Worm (Caenorhabditis elegans): ENCODE results near the gene C13F10.8.

C13F10.8 gene

ce11 chrV:7199077-7199476 is 21.7 kb downstream of the C13F10.8 start:
- TF ChIP-seq mml-1 (tag; optimal IDR thresholded peaks at IDR 0.05) = no peak
- TF ChIP-seq egl-27 (tag; optimal IDR thresholded peaks at IDR 0.05) = no peak
- TF ChIP-seq unc-62 (GFP tag; optimal IDR thresholded peaks at IDR 0.05) = no peak
- TF ChIP-seq lsy-12 (tag; optimal IDR thresholded peaks at IDR 0.05) = no peak
- TF ChIP-seq hmg-11 (tag; optimal IDR thresholded peaks at IDR 0.05) = no peak
- TF ChIP-seq elt-2 (tag; optimal IDR thresholded peaks at IDR 0.05) = no peak
- TF ChIP-seq snpc-4 (tag; optimal IDR thresholded peaks at IDR 0.05) = no peak
- TF ChIP-seq ZK546.5 (tag; optimal IDR thresholded peaks at IDR 0.05) = no peak
- no peak for TF ChIP-seq ceh-28 (tag; optimal IDR thresholded peaks at IDR 0.05)
- no peak for TF ChIP-seq fos-1 (tag; optimal IDR thresholded peaks at IDR 0.05)
- TF ChIP-seq nfya-1 (tag; optimal IDR thresholded peaks at IDR 0.05; ENCODE audit: insufficient read depth) = no peak
- no peak for TF ChIP-seq ztf-11 (tag; optimal IDR thresholded peaks at IDR 0.05)
- TF ChIP-seq lin-15B (tag; optimal IDR thresholded peaks at IDR 0.05) = no peak
- TF ChIP-seq eor-1 (tag; optimal IDR thresholded peaks at IDR 0.05) = no peak
- TF ChIP-seq ama-1 (optimal IDR thresholded peaks at IDR 0.05) = no peak
- no peak for TF ChIP-seq elt-3 (tag; optimal IDR thresholded peaks at IDR 0.05)
- no peak for TF ChIP-seq ztf-4 (tag; optimal IDR thresholded peaks at IDR 0.05)
- TF ChIP-seq nhr-237 (tag; optimal IDR thresholded peaks at IDR 0.05) = no peak

ce11 chrV:7198403-7198802 is 22.4 kb downstream of the C13F10.8 start:
- TF ChIP-seq skn-1 (tag; optimal IDR thresholded peaks at IDR 0.05) (peak; percentile 18), pqm-1 (tag; optimal IDR thresholded peaks at IDR 0.05) (peak; percentile 58), elt-2 (tag; optimal IDR thresholded peaks at IDR 0.05) (peak; percentile 85), aly-2 (tag; optimal IDR thresholded peaks at IDR 0.05) (peak; percentile 4), ceh-82 (tag; optimal IDR thresholded peaks at IDR 0.05) (no peak), sea-2 (GFP tag; optimal IDR thresholded peaks at IDR 0.05) (no peak), jun-1 (tag; optimal IDR thresholded peaks at IDR 0.05) (peak; percentile 24), ama-1 (optimal IDR thresholded peaks at IDR 0.05) (peak; percentile 91), lin-15B (tag; optimal IDR thresholded peaks at IDR 0.05) (no peak), pha-4 (tag; optimal IDR thresholded peaks at IDR 0.05) (peak; percentile 52), nhr-43 (tag; optimal IDR thresholded peaks at IDR 0.05; ENCODE audit: poor library complexity, severe bottlenecking) (peak; percentile 19), nhr-25 (tag; optimal IDR thresholded peaks at IDR 0.05) (no peak), fos-1 (tag; optimal IDR thresholded peaks at IDR 0.05) (no peak), nhr-23 (tag; optimal IDR thresholded peaks at IDR 0.05) (peak; percentile 5)

DNA sequence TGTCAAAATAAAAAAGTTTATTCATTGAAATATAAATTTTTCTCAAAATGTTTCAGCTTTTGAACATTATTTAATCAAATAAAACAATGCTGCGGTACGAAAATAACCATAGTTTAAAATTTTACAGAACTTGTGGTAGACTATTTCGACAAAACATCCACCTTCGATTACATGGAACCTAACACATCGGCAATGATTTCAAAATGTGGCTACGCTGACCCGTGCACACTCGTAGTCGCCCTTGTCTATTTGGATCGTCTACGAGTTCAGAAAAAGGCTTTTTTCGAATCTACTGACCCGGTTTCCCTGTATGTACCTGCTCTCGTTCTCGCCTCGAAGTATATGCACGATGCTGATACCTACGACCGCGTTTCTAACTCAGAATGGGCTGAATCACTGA is 23.8 kb downstream of the C13F10.8 start:
- TF ChIP-seq mml-1 (tag; optimal IDR thresholded peaks at IDR 0.05) = no peak
- no peak for TF ChIP-seq ceh-9 (tag; optimal IDR thresholded peaks at IDR 0.05)
- TF ChIP-seq nhr-43 (tag; optimal IDR thresholded peaks at IDR 0.05; ENCODE audit: poor library complexity, severe bottlenecking) = no peak
- no peak for TF ChIP-seq nhr-67 (tag; optimal IDR thresholded peaks at IDR 0.05)
- no peak for TF ChIP-seq ceh-16 (tag; optimal IDR thresholded peaks at IDR 0.05)
- TF ChIP-seq unc-39 (tag; optimal IDR thresholded peaks at IDR 0.05) = no peak
- TF ChIP-seq nhr-25 (tag; optimal IDR thresholded peaks at IDR 0.05) = no peak
- TF ChIP-seq skn-1 (tag; optimal IDR thresholded peaks at IDR 0.05) = no peak
- no peak for TF ChIP-seq lsy-12 (tag; optimal IDR thresholded peaks at IDR 0.05)
- no peak for TF ChIP-seq sea-2 (GFP tag; optimal IDR thresholded peaks at IDR 0.05)
- no peak for TF ChIP-seq nhr-76 (tag; optimal IDR thresholded peaks at IDR 0.05)

DNA sequence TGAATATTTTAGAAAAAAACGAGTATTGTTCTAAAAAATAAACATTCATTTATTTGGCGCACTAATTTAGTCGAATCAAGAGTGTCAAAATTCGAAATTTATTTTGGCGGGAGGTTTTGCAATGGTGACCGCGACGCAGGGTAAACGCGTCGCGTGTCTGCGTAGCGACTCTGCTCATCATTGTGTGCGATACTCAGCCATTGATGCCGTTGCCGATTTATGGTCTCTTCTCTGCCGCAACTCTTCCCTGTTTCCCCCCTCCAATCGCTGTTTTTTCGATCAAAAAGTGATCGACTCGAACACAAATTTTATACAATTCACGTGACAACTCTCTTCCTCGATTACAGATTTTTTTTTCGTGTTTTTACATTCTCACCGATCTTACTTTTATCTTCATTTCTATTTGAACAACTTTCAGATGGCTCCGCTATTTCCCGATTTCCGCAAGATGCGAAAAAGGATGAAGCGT is 24.3 kb downstream of the C13F10.8 start, which contains the start of gene F09G2.2:
Gene F09G2.2 (plus strand): TSS at position 419 of the 469 bp plus-strand sequence.
- TF ChIP-seq nhr-25 (tag; optimal IDR thresholded peaks at IDR 0.05) (peak; percentile 96), mdl-1 (tag; optimal IDR thresholded peaks at IDR 0.05) (no peak), lsy-12 (tag; optimal IDR thresholded peaks at IDR 0.05) (peak; percentile 67), elt-2 (tag; optimal IDR thresholded peaks at IDR 0.05) (peak; percentile 89), pqm-1 (tag; optimal IDR thresholded peaks at IDR 0.05) (peak; percentile 75), sea-2 (GFP tag; optimal IDR thresholded peaks at IDR 0.05) (no peak), nhr-67 (tag; optimal IDR thresholded peaks at IDR 0.05) (no peak), ceh-16 (tag; optimal IDR thresholded peaks at IDR 0.05) (no peak), ZK546.5 (tag; optimal IDR thresholded peaks at IDR 0.05) (peak; percentile 16), lin-15B (tag; optimal IDR thresholded peaks at IDR 0.05) (peak; percentile 92), egl-5 (tag; optimal IDR thresholded peaks at IDR 0.05) (peak; percentile 87), elt-3 (tag; optimal IDR thresholded peaks at IDR 0.05) (no peak), zag-1 (tag; optimal IDR thresholded peaks at IDR 0.05) (no peak), hmg-11 (tag; optimal IDR thresholded peaks at IDR 0.05) (peak; percentile 82), lin-39 (tag; optimal IDR thresholded peaks at IDR 0.05) (peak; percentile 97), unc-39 (tag; optimal IDR thresholded peaks at IDR 0.05) (no peak), nhr-76 (tag; optimal IDR thresholded peaks at IDR 0.05) (no peak), ceh-28 (tag; optimal IDR thresholded peaks at IDR 0.05) (peak; percentile 64), elt-1 (tag; optimal IDR thresholded peaks at IDR 0.05) (peak; percentile 59), nhr-77 (tag; optimal IDR thresholded peaks at IDR 0.05) (no peak), fkh-10 (GFP tag; optimal IDR thresholded peaks at IDR 0.05) (peak; percentile 8), ama-1 (optimal IDR thresholded peaks at IDR 0.05) (peak; percentile 78), nhr-43 (tag; optimal IDR thresholded peaks at IDR 0.05; ENCODE audit: poor library complexity, severe bottlenecking) (peak; percentile 86), mml-1 (tag; optimal IDR thresholded peaks at IDR 0.05) (no peak), ceh-82 (tag; optimal IDR thresholded peaks at IDR 0.05) (peak; percentile 2), aly-2 (tag; optimal IDR thresholded peaks at IDR 0.05) (no peak), nhr-11 (tag; optimal IDR thresholded peaks at IDR 0.05) (no peak), ztf-11 (tag; optimal IDR thresholded peaks at IDR 0.05) (no peak), ceh-9 (tag; optimal IDR thresholded peaks at IDR 0.05) (no peak), eor-1 (tag; optimal IDR thresholded peaks at IDR 0.05) (no peak), jun-1 (tag; optimal IDR thresholded peaks at IDR 0.05) (peak; percentile 94), ztf-4 (tag; optimal IDR thresholded peaks at IDR 0.05) (peak; percentile 32), nhr-12 (tag; optimal IDR thresholded peaks at IDR 0.05) (no peak), skn-1 (tag; optimal IDR thresholded peaks at IDR 0.05) (peak; percentile 90), nhr-28 (tag; optimal IDR thresholded peaks at IDR 0.05) (no peak)

Measured in whole organism, L3 larva.